Worm (Caenorhabditis elegans) whole organism, L4 larva: Measurements from ENCODE around the gene rpl-11.2.

Experiments
- D1046.2 ChIP-seq: fragments of 200-800 bp; sonication (Bioruptor generic); IDR thresholded peaks from 2 replicates; pipeline ENCODE4 v1.3.6; 2022; ENCODE audit warnings: missing genetic modification characterization, missing compliant biosample characterization
- F10B5.3 ChIP-seq: sonication (generic microtip); optimal IDR thresholded peaks from 2 replicates; lab custom pipeline; 2016; ENCODE audit warnings: mild to moderate bottlenecking, missing genetic modification characterization, missing compliant biosample characterization
- F37D6.2 ChIP-seq: sonication (generic microtip); optimal IDR thresholded peaks from 2 replicates; lab custom pipeline; 2016; ENCODE audit warnings: mild to moderate bottlenecking, missing genetic modification characterization, missing compliant biosample characterization
- F44E2.7 ChIP-seq: fragments of 200-800 bp; sonication (Bioruptor generic); IDR thresholded peaks from 2 replicates; pipeline ENCODE4 v2.1.2; 2022; ENCODE audit warnings: missing genetic modification characterization, missing compliant biosample characterization
- T26A8.4 ChIP-seq: fragments of 200-800 bp; sonication (Bioruptor generic); IDR thresholded peaks from 2 replicates; pipeline ENCODE4 v1.3.6; 2022; ENCODE audit warnings: missing genetic modification characterization, missing compliant biosample characterization
- Y48G9A.11 ChIP-seq: fragments of 200-800 bp; sonication (Bioruptor generic); IDR thresholded peaks from 2 replicates; pipeline ENCODE4 v1.3.6; 2022; ENCODE audit warnings: missing genetic modification reagents, missing genetic modification characterization, missing compliant biosample characterization
- aha-1 ChIP-seq: fragments of 150-350 bp; peaks from one replicate; lab custom pipeline; 2014; ENCODE audit warnings: missing biosample characterization, missing genetic modification characterization
- attf-4 ChIP-seq: sonication (generic microtip); optimal IDR thresholded peaks from 3 replicates; lab custom pipeline; 2017; ENCODE audit warnings: missing biosample characterization, missing genetic modification characterization
- ceh-20 ChIP-seq: fragments of 200-800 bp; sonication (Bioruptor generic); IDR thresholded peaks from 2 replicates; pipeline ENCODE4 v1.3.6; 2022; ENCODE audit warnings: missing genetic modification reagents, missing genetic modification characterization, missing compliant biosample characterization
- ceh-32 ChIP-seq: sonication (generic microtip); optimal IDR thresholded peaks from 2 replicates; lab custom pipeline; 2016; ENCODE audit warnings: mild to moderate bottlenecking, missing genetic modification characterization, missing compliant biosample characterization; ENCODE audit not compliant: poor library complexity
- cey-2 ChIP-seq: sonication (generic microtip); optimal IDR thresholded peaks from 3 replicates; lab custom pipeline; 2017; ENCODE audit warnings: missing genetic modification characterization, mild to moderate bottlenecking, missing compliant biosample characterization, antibody characterized with exemption, borderline replicate concordance; ENCODE audit not compliant: insufficient read depth
- daf-12 ChIP-seq: fragments of 150-350 bp; optimal IDR thresholded peaks from 2 replicates; lab custom pipeline; 2014; ENCODE audit warnings: missing biosample characterization, missing genetic modification reagents, missing genetic modification characterization
- dmd-9 ChIP-seq: fragments of 200-800 bp; sonication (Bioruptor generic); IDR thresholded peaks from 2 replicates; pipeline ENCODE4 v1.3.6; 2022; ENCODE audit warnings: missing genetic modification reagents, missing genetic modification characterization, missing compliant biosample characterization
- dpl-1 ChIP-seq: fragments of 150-350 bp; optimal IDR thresholded peaks from 2 replicates; lab custom pipeline; 2014; ENCODE audit warnings: missing biosample characterization, missing genetic modification reagents, missing genetic modification characterization
- duxl-1 ChIP-seq: sonication (generic microtip); optimal IDR thresholded peaks from 2 replicates; lab custom pipeline; 2016; ENCODE audit warnings: mild to moderate bottlenecking, missing genetic modification characterization, moderate library complexity, missing compliant biosample characterization; ENCODE audit not compliant: poor library complexity
- fos-1 ChIP-seq: fragments of 150-350 bp; optimal IDR thresholded peaks from 2 replicates; lab custom pipeline; 2014; ENCODE audit warnings: missing biosample characterization, missing genetic modification characterization
- gei-8 ChIP-seq: fragments of 200-800 bp; sonication (Bioruptor generic); optimal IDR thresholded peaks from 2 replicates; lab custom pipeline; 2018; ENCODE audit warnings: mild to moderate bottlenecking, missing genetic modification characterization, missing compliant biosample characterization
- hlh-11 ChIP-seq: fragments of 200-800 bp; sonication (Bioruptor generic); optimal IDR thresholded peaks from 2 replicates; lab custom pipeline; 2018; ENCODE audit warnings: mild to moderate bottlenecking, missing genetic modification characterization, missing compliant biosample characterization
- lin-29 ChIP-seq: fragments of 200-800 bp; sonication (Bioruptor generic); IDR thresholded peaks from 2 replicates; pipeline ENCODE4 v1.3.6; 2022; ENCODE audit warnings: missing genetic modification reagents, missing genetic modification characterization, missing compliant biosample characterization
- lin-38 ChIP-seq: fragments of 200-800 bp; sonication (Bioruptor generic); IDR thresholded peaks from 2 replicates; pipeline ENCODE4 v1.3.6; 2022; ENCODE audit warnings: missing genetic modification reagents, missing genetic modification characterization, missing compliant biosample characterization
- mep-1 ChIP-seq: fragments of 150-350 bp; sonication (generic microtip); optimal IDR thresholded peaks from 3 replicates; lab custom pipeline; 2014; ENCODE audit warnings: missing biosample characterization, missing genetic modification characterization
- mes-2 ChIP-seq: sonication (generic microtip); optimal IDR thresholded peaks from 2 replicates; lab custom pipeline; 2016; ENCODE audit warnings: missing genotype, mild to moderate bottlenecking, missing genetic modification characterization, missing compliant biosample characterization; ENCODE audit not compliant: poor library complexity, severe bottlenecking
- mxl-2 ChIP-seq: fragments of 200-800 bp; sonication (Bioruptor generic); conservative IDR thresholded peaks from 2 replicates; pipeline ENCODE4 v1.3.6; 2022; ENCODE audit warnings: missing genetic modification reagents, missing genetic modification characterization, missing compliant biosample characterization
- nhr-11 ChIP-seq: fragments of 150-350 bp; optimal IDR thresholded peaks from 2 replicates; lab custom pipeline; 2014; ENCODE audit warnings: missing biosample characterization, missing genetic modification characterization
- nhr-25 ChIP-seq: sonication (generic microtip); optimal IDR thresholded peaks from 2 replicates; lab custom pipeline; 2017; ENCODE audit warnings: missing genetic modification characterization, mild to moderate bottlenecking, missing compliant biosample characterization, antibody characterized with exemption, moderate library complexity, borderline replicate concordance; ENCODE audit not compliant: insufficient read depth
- nhr-28 ChIP-seq: fragments of 150-350 bp; optimal IDR thresholded peaks from 2 replicates; lab custom pipeline; 2014; ENCODE audit warnings: missing biosample characterization, missing genetic modification characterization
- php-3 ChIP-seq: fragments of 200-800 bp; sonication (Bioruptor generic); IDR thresholded peaks from 2 replicates; pipeline ENCODE4 v1.3.6; 2022; ENCODE audit warnings: missing genetic modification reagents, missing genetic modification characterization, missing compliant biosample characterization
- pqm-1 ChIP-seq: sonication (generic microtip); optimal IDR thresholded peaks from 2 replicates; lab custom pipeline; 2017; ENCODE audit warnings: missing biosample characterization, missing genetic modification characterization
- saeg-2 ChIP-seq: fragments of 200-800 bp; sonication (Bioruptor generic); IDR thresholded peaks from 2 replicates; pipeline ENCODE4 v1.3.6; 2022; ENCODE audit warnings: missing genetic modification reagents, missing genetic modification characterization, missing compliant biosample characterization
- sdz-12 ChIP-seq: fragments of 200-800 bp; sonication (Bioruptor generic); optimal IDR thresholded peaks from 2 replicates; lab custom pipeline; 2018; ENCODE audit warnings: mild to moderate bottlenecking, missing genetic modification characterization, missing compliant biosample characterization
- skn-1 ChIP-seq: fragments of 150-350 bp; optimal IDR thresholded peaks from 2 replicates; lab custom pipeline; 2014; ENCODE audit warnings: missing biosample characterization, missing genetic modification characterization
- snpc-1.2 ChIP-seq: fragments of 200-800 bp; sonication (Bioruptor generic); IDR thresholded peaks from 2 replicates; pipeline ENCODE4 v1.3.6; 2022; ENCODE audit warnings: missing genetic modification reagents, missing genetic modification characterization, missing compliant biosample characterization
- tag-97 ChIP-seq: fragments of 200-800 bp; sonication (Bioruptor generic); IDR thresholded peaks from 2 replicates; pipeline ENCODE4 v1.3.6; 2022; ENCODE audit warnings: missing genetic modification characterization, missing compliant biosample characterization
- tra-1 ChIP-seq: fragments of 200-800 bp; sonication (Bioruptor generic); IDR thresholded peaks from 2 replicates; pipeline ENCODE4 v1.3.6; 2022; ENCODE audit warnings: missing genetic modification reagents, missing genetic modification characterization, missing compliant biosample characterization
- unc-130 ChIP-seq: sonication (generic microtip); optimal IDR thresholded peaks from 2 replicates; lab custom pipeline; 2016; ENCODE audit warnings: missing genetic modification reagents, missing genetic modification characterization, missing compliant biosample characterization
- unc-62 ChIP-seq, 3 experiments: fragments of 150-350 bp in 1 of 3; sonication (generic microtip); optimal IDR thresholded peaks in 2 of 3; peaks in 1 of 3; 1 replicate in 1 of 3; 2 replicates in 2 of 3; lab custom pipeline; 2014 to 2017; ENCODE audit warnings: missing biosample characterization in 3 of 3, missing genetic modification characterization in 3 of 3, missing genetic modification reagents in 3 of 3, missing genotype in 1 of 3
- zag-1 ChIP-seq: fragments of 150-350 bp; optimal IDR thresholded peaks from 2 replicates; lab custom pipeline; 2014; ENCODE audit warnings: missing biosample characterization, missing genetic modification characterization
- zip-2 ChIP-seq: fragments of 150-350 bp; optimal IDR thresholded peaks from 2 replicates; lab custom pipeline; 2014; ENCODE audit warnings: missing biosample characterization, missing genetic modification characterization
- ztf-11 ChIP-seq: fragments of 150-350 bp; optimal IDR thresholded peaks from 2 replicates; lab custom pipeline; 2014; ENCODE audit warnings: missing biosample characterization, missing genetic modification characterization
- ztf-7 ChIP-seq: fragments of 150-350 bp; optimal IDR thresholded peaks from 2 replicates; lab custom pipeline; 2014; ENCODE audit warnings: missing biosample characterization, missing genetic modification characterization

The rpl-11.2 gene

DNA sequence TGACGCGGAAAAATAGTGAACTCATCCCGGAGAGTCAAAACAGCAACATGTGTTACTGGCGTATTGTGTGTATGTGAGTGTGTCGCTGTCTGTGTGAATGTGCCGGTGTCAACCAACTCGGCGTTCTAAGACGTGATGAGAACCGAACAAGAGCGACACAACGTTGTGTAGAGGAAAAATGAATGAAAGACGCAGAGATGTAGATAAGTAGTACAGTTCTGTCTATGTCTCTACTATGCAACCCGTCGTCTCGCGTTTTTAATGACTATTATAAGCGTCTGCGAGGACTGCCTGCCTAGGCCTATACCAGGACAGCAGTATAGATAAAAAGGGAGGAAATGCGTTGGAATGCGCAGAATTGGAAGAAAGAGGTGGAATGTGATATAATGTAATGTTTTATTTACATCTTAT is 45.6 kb upstream of the rpl-11.2 start (continued):
- TF ChIP-seq mep-1 (tag; lab: Kevin White, UChicago) (peak; percentile 41), nhr-11 (tag; lab: Kevin White, UChicago) (peak; percentile 31), dpl-1 (GFP tag; lab: Kevin White, UChicago) (no peak), F37D6.2 (tag; lab: Kevin White, UChicago) (no peak), pqm-1 (tag; lab: Kevin White, UChicago) (peak; percentile 54), snpc-1.2 (GFP tag; lab: Robert Waterston, UW) (no peak), zag-1 (tag; lab: Kevin White, UChicago) (no peak), lin-29 (GFP tag; lab: Robert Waterston, UW) (no peak), hlh-11 (tag; lab: Kevin White, UChicago) (peak; percentile 83), nhr-25 (tag; lab: Kevin White, UChicago) (peak; percentile 2), F10B5.3 (tag; lab: Kevin White, UChicago) (no peak), ceh-20 (GFP tag; lab: Robert Waterston, UW) (no peak), unc-130 (GFP tag; lab: Kevin White, UChicago) (no peak), tag-97 (GFP tag; lab: Robert Waterston, UW) (no peak), ceh-32 (tag; lab: Kevin White, UChicago) (no peak)
- TF ChIP-seq, all 104 proteins: peak for 22

DNA sequence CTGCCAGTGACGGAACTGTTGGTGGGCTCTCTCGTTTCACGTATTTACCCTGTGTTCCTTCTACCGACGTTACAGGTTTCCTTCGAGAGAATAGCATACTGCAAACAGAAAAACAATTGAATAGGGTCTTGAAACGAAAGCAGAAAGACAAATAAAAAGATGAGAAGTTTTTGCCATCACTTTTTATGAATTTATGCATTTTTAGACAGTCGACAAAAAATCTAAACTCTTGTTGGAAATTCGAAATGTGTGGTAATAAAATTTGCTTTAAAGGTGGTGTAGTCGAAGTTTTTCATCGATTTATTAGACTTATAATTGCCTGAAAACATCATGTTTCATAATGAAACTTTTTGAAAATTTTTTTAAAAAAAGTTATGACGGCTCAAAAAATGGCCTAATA is 44.7 kb upstream of the rpl-11.2 start, which contains the start of gene sav-1:
Gene sav-1 (minus strand): TSS at position 101 of the 400 bp plus-strand sequence.
- TF ChIP-seq F37D6.2 (tag; lab: Kevin White, UChicago) = no peak
- peak in 1 of 2 experiments; percentile 9 for TF ChIP-seq unc-62 (GFP tag; optimal IDR thresholded peaks at IDR 0.05 in 1 of 2; lab: Kevin White, UChicago)
- TF ChIP-seq unc-62 (tag; optimal IDR thresholded peaks at IDR 0.05; lab: Kevin White, UChicago) = no peak
- TF ChIP-seq gei-8 (GFP tag; lab: Kevin White, UChicago) = no peak
- no peak for TF ChIP-seq attf-4 (tag; lab: Kevin White, UChicago)

DNA sequence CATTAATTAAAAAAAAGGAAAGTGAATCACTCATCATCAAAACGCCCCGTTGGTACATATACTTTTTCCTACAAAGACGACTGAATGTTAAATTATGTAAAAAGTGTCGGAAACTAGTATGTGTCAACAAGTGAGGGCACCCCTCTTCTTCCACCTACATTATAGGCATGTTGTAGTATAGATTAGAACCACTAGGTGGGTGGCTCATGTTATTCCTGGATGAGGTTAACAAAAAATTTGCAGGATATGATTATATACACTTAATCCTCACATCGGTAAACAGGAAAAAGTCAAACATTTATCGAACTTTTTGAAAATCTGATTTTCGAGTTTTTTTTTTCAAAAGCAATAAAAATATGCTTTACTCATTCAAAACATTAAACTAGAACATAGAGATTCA is 33.6 kb upstream of the rpl-11.2 start:
- peak; percentile 89 for TF ChIP-seq aha-1 (tag; lab: Kevin White, UChicago)
- TF ChIP-seq skn-1 = no peak
- no peak for TF ChIP-seq F44E2.7 (GFP tag; lab: Robert Waterston, UW)
- no peak for TF ChIP-seq ztf-11 (tag; lab: Kevin White, UChicago)
- TF ChIP-seq zip-2 (tag; lab: Kevin White, UChicago) = no peak
- peak in 1 of 2 experiments; percentile 58 for TF ChIP-seq unc-62 (GFP tag; optimal IDR thresholded peaks at IDR 0.05 in 1 of 2; lab: Kevin White, UChicago)
- no peak for TF ChIP-seq unc-62 (tag; optimal IDR thresholded peaks at IDR 0.05; lab: Kevin White, UChicago)
- no peak for TF ChIP-seq daf-12 (tag; lab: Kevin White, UChicago)
- no peak for TF ChIP-seq mes-2 (tag; lab: Kevin White, UChicago)
- no peak for TF ChIP-seq nhr-11 (tag; lab: Kevin White, UChicago)
- TF ChIP-seq D1046.2 (GFP tag; lab: Robert Waterston, UW) = no peak

DNA sequence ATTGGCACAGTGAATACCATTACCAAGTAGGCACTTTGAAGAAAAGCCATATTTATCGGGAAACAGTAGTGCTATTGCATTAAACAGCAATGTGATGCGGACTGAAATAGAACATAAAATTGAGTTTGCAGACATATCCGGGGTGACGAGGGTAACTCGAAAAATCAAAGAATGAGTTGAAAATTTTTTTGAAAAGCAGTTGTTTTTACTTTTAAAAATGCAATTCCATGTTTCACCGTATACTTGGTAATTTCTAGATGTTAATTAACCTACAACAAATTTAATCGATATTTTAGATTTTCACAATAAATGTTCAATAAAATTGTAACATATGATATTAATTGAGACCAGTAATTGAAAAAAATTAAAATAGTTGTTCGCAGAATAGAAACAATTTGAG is 31.8 kb upstream of the rpl-11.2 start, which contains the start of gene AH9.4:
Gene AH9.4 (minus strand): TSS at position 101 of the 400 bp plus-strand sequence.
- TF ChIP-seq tag-97 (GFP tag; lab: Robert Waterston, UW) (no peak), attf-4 (tag; lab: Kevin White, UChicago) (no peak), saeg-2 (no peak), duxl-1 (tag; lab: Kevin White, UChicago) (no peak), tra-1 (GFP tag; lab: Robert Waterston, UW) (no peak), nhr-25 (tag; lab: Kevin White, UChicago) (no peak), lin-38 (GFP tag; lab: Robert Waterston, UW) (no peak), T26A8.4 (GFP tag; lab: Robert Waterston, UW) (no peak), Y48G9A.11 (GFP tag; lab: Robert Waterston, UW) (no peak), ztf-7 (no peak), mxl-2 (GFP tag; lab: Robert Waterston, UW) (no peak), dmd-9 (no peak), sdz-12 (GFP tag; lab: Kevin White, UChicago) (no peak), mes-2 (tag; lab: Kevin White, UChicago) (no peak), cey-2 (no peak), php-3 (no peak), fos-1 (tag; lab: Kevin White, UChicago) (no peak), nhr-28 (tag; lab: Kevin White, UChicago) (no peak), zag-1 (tag; lab: Kevin White, UChicago) (no peak), mep-1 (tag; lab: Kevin White, UChicago) (no peak)
